Worm (Caenorhabditis elegans) whole organism, early embryonic: ENCODE data around the gene K12H4.7.

Experiments used
- F13C5.2 ChIP-seq: sonication (generic microtip); optimal IDR thresholded peaks from 2 replicates; lab custom pipeline; 2017; ENCODE audit warnings: mild to moderate bottlenecking, missing genetic modification characterization, inconsistent platforms, missing compliant biosample characterization
- flt-1 ChIP-seq: fragments of 200-800 bp; sonication (Bioruptor generic); IDR thresholded peaks from 2 replicates; pipeline ENCODE4 v1.3.6; 2022; ENCODE audit warnings: missing genetic modification characterization, missing compliant biosample characterization
- hnd-1 ChIP-seq: sonication (generic microtip); optimal IDR thresholded peaks from 2 replicates; lab custom pipeline; 2016; ENCODE audit warnings: missing genetic modification characterization, missing compliant biosample characterization

DNA sequence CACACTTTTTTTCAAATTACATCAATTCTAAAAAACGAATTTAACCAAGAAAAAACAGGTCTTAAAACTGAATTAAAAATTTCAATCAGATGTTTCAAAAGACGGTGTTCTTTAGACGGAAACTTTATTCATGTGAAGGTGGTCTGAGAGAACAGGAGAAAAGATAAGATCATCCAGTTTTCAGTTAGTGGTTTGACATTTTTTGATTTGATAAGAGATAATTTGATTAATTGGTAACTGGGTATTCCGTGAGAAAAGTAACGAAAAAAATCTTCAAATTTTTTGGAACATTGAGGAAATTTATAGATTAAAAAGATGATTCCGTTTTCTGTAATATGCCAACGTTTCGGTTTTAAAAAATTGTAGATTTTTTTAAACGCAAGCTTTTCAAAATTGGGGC lies 14.4 kb downstream of the K12H4.7 start:
- TF ChIP-seq F13C5.2 (tag; lab: Kevin White, UChicago) (no peak), flt-1 (no peak), hnd-1 (tag; lab: Kevin White, UChicago) (no peak)
